Fruit fly (Drosophila melanogaster) whole organism, embryonic: ENCODE measurements around the gene IntS6.
A peak's percentile ranks its signal among the peaks of the same experiment; 100 is the strongest.

ENCODE experiments used
- ATbp ChIP-seq: fragments of 200-800 bp; sonication (Bioruptor generic); optimal IDR thresholded peaks from 2 replicates; lab custom pipeline; 2017; ENCODE audit warnings: missing biosample characterization, mild to moderate bottlenecking, missing genetic modification characterization, missing genetic modification reagents
- B-H1 ChIP-seq: fragments of 200-800 bp; sonication (Bioruptor generic); IDR thresholded peaks from 3 replicates; pipeline ENCODE4 v1.3.6; 2022; ENCODE audit warnings: missing biosample characterization, missing genetic modification characterization
- BEAF-32 ChIP-seq: fragments of 200-800 bp; sonication (Bioruptor generic); optimal IDR thresholded peaks from 3 replicates; lab custom pipeline; 2017; ENCODE audit warnings: missing biosample characterization, missing genetic modification characterization, mild to moderate bottlenecking, moderate library complexity, missing genetic modification reagents
- CG10979 ChIP-seq: fragments of 200-800 bp; sonication (Bioruptor generic); optimal IDR thresholded peaks from 2 replicates; lab custom pipeline; 2018; ENCODE audit warnings: missing biosample characterization, mild to moderate bottlenecking, missing genetic modification characterization, moderate library complexity
- CG11560 ChIP-seq: fragments of 200-800 bp; sonication (Bioruptor generic); IDR thresholded peaks from 3 replicates; pipeline ENCODE4 v1.3.6; 2022; ENCODE audit warnings: missing biosample characterization, missing genetic modification characterization
- CG13296 ChIP-seq: fragments of 200-800 bp; sonication (Bioruptor generic); optimal IDR thresholded peaks from 3 replicates; lab custom pipeline; 2018; ENCODE audit warnings: missing biosample characterization, mild to moderate bottlenecking, missing genetic modification characterization
- CG14050 ChIP-seq: fragments of 200-800 bp; sonication (Bioruptor generic); IDR thresholded peaks from 3 replicates; pipeline ENCODE4 v1.3.6; 2022; ENCODE audit warnings: missing biosample characterization, missing genetic modification characterization
- CG14710 ChIP-seq: fragments of 200-800 bp; sonication (Bioruptor generic); optimal IDR thresholded peaks from 3 replicates; lab custom pipeline; 2019; ENCODE audit warnings: missing biosample characterization, mild to moderate bottlenecking, missing genetic modification characterization, moderate library complexity
- CG14860 ChIP-seq: fragments of 200-800 bp; sonication (Bioruptor generic); IDR thresholded peaks from 3 replicates; pipeline ENCODE4 v1.3.6; 2022; ENCODE audit warnings: missing biosample characterization, missing genetic modification characterization; ENCODE audit not compliant: partially characterized antibody
- CG15514 ChIP-seq: fragments of 200-800 bp; sonication (Bioruptor generic); optimal IDR thresholded peaks from 3 replicates; lab custom pipeline; 2017; ENCODE audit warnings: missing biosample characterization, missing genetic modification characterization, mild to moderate bottlenecking, moderate library complexity, missing genetic modification reagents
- CG16779 ChIP-seq: fragments of 200-800 bp; sonication (Bioruptor generic); IDR thresholded peaks from 2 replicates; pipeline ENCODE4 v1.3.6; 2022; ENCODE audit warnings: missing biosample characterization, missing genetic modification characterization
- CG17802 ChIP-seq: fragments of 200-800 bp; sonication (Bioruptor generic); optimal IDR thresholded peaks from 2 replicates; lab custom pipeline; 2018; ENCODE audit warnings: missing biosample characterization, mild to moderate bottlenecking, missing genetic modification characterization, moderate library complexity
- CG2116 ChIP-seq: fragments of 200-800 bp; sonication (Bioruptor generic); optimal IDR thresholded peaks from 3 replicates; lab custom pipeline; 2018; ENCODE audit warnings: missing biosample characterization, mild to moderate bottlenecking, missing genetic modification characterization
- CG30431 ChIP-seq: fragments of 200-800 bp; sonication (Bioruptor generic); optimal IDR thresholded peaks from 2 replicates; lab custom pipeline; 2017; ENCODE audit warnings: missing biosample characterization, missing genetic modification characterization
- CG31388 ChIP-seq: fragments of 200-800 bp; sonication (Bioruptor generic); optimal IDR thresholded peaks from 2 replicates; lab custom pipeline; 2016; ENCODE audit warnings: missing biosample characterization, missing genetic modification characterization
- CG31441 ChIP-seq: fragments of 200-800 bp; sonication (Bioruptor generic); IDR thresholded peaks from 2 replicates; pipeline ENCODE4 v1.3.6; 2022; ENCODE audit warnings: missing biosample characterization, missing genetic modification characterization
- CG3847 ChIP-seq: fragments of 200-800 bp; sonication (Bioruptor generic); IDR thresholded peaks from 2 replicates; pipeline ENCODE4 v1.3.6; 2022; ENCODE audit warnings: missing biosample characterization, missing genetic modification characterization
- CG7928 ChIP-seq: fragments of 200-800 bp; sonication (Bioruptor generic); optimal IDR thresholded peaks from 2 replicates; lab custom pipeline; 2017; ENCODE audit warnings: missing biosample characterization, mild to moderate bottlenecking, missing genetic modification characterization
- CG9215 ChIP-seq: fragments of 200-800 bp; sonication (Bioruptor generic); IDR thresholded peaks from 2 replicates; pipeline ENCODE4 v1.3.6; 2022; ENCODE audit warnings: missing biosample characterization, missing genetic modification characterization
- CG9727 ChIP-seq: fragments of 200-800 bp; sonication (Bioruptor generic); optimal IDR thresholded peaks from 3 replicates; lab custom pipeline; 2017; ENCODE audit warnings: missing biosample characterization, mild to moderate bottlenecking, missing genetic modification characterization
- CTCF ChIP-seq: fragments of 200-800 bp; sonication (Bioruptor generic); optimal IDR thresholded peaks from 2 replicates; lab custom pipeline; 2017; ENCODE audit warnings: missing biosample characterization, mild to moderate bottlenecking, missing genetic modification characterization, moderate library complexity
- Camta ChIP-seq: fragments of 200-800 bp; sonication (Bioruptor generic); optimal IDR thresholded peaks from 2 replicates; lab custom pipeline; 2016; ENCODE audit warnings: missing biosample characterization, missing genetic modification characterization
- Dad ChIP-seq: fragments of 200-800 bp; sonication (Bioruptor generic); optimal IDR thresholded peaks from 3 replicates; lab custom pipeline; 2016; ENCODE audit warnings: missing biosample characterization, missing genetic modification characterization
- Ets97D ChIP-seq: fragments of 200-800 bp; sonication (Bioruptor generic); optimal IDR thresholded peaks from 3 replicates; lab custom pipeline; 2016; ENCODE audit warnings: missing biosample characterization, missing genetic modification characterization
- GATAe ChIP-seq: fragments of 200-800 bp; sonication (Bioruptor generic); conservative IDR thresholded peaks from 2 replicates; pipeline ENCODE4 v1.3.6; 2022; ENCODE audit warnings: missing biosample characterization, missing genetic modification characterization
- HLH4C ChIP-seq: fragments of 200-800 bp; sonication (Bioruptor generic); IDR thresholded peaks from 3 replicates; pipeline ENCODE4 v1.3.6; 2022; ENCODE audit warnings: missing biosample characterization, missing genetic modification characterization; ENCODE audit not compliant: partially characterized antibody
- HLH54F ChIP-seq: fragments of 200-800 bp; sonication (Bioruptor generic); optimal IDR thresholded peaks from 3 replicates; lab custom pipeline; 2016; ENCODE audit warnings: missing biosample characterization, missing genetic modification characterization
- Hr78 ChIP-seq, 2 experiments: fragments of 200-800 bp in 1 of 2; fragments of >200 bp in 1 of 2; sonication (Bioruptor generic) in 1 of 2; optimal IDR thresholded peaks; 2 replicates each; lab custom pipeline; 2017 to 2019; ENCODE audit warnings: missing biosample characterization in 2 of 2, missing genetic modification characterization in 2 of 2, mild to moderate bottlenecking in 1 of 2, moderate library complexity in 1 of 2
- Kr ChIP-seq: fragments of 200-800 bp; sonication (Bioruptor generic); optimal IDR thresholded peaks from 2 replicates; lab custom pipeline; 2017; ENCODE audit warnings: missing biosample characterization, mild to moderate bottlenecking, missing genetic modification characterization
- NfI ChIP-seq: fragments of 200-800 bp; sonication (Bioruptor generic); optimal IDR thresholded peaks from 3 replicates; lab custom pipeline; 2018; ENCODE audit warnings: missing biosample characterization, mild to moderate bottlenecking, missing genetic modification characterization, moderate library complexity
- PHDP ChIP-seq: fragments of 200-800 bp; sonication (Bioruptor generic); optimal IDR thresholded peaks from 3 replicates; lab custom pipeline; 2018; ENCODE audit warnings: missing biosample characterization, mild to moderate bottlenecking, missing genetic modification characterization, moderate library complexity
- Sin3A ChIP-seq: fragments of >200 bp; optimal IDR thresholded peaks from 2 replicates; lab custom pipeline; 2018
- Sox100B ChIP-seq: fragments of 200-800 bp; sonication (Bioruptor generic); optimal IDR thresholded peaks from 3 replicates; lab custom pipeline; 2018; ENCODE audit warnings: missing biosample characterization, mild to moderate bottlenecking, missing genetic modification characterization
- Taf1 ChIP-seq: fragments of 200-800 bp; sonication (Bioruptor generic); IDR thresholded peaks from 2 replicates; pipeline ENCODE4 v1.3.6; 2022; ENCODE audit warnings: missing biosample characterization, missing genetic modification characterization
- Trl ChIP-seq, 3 experiments: fragments of >200 bp in 2 of 3; fragments of 200-800 bp in 1 of 3; sonication (Bioruptor generic) in 1 of 3; optimal IDR thresholded peaks; 2 replicates in 1 of 3; 3 replicates in 2 of 3; lab custom pipeline; 2016 to 2017; ENCODE audit warnings: missing biosample characterization in 1 of 3, missing genetic modification characterization in 1 of 3
- abd-A ChIP-seq: fragments of 200-800 bp; sonication (Bioruptor generic); optimal IDR thresholded peaks from 3 replicates; lab custom pipeline; 2019; ENCODE audit warnings: missing biosample characterization, mild to moderate bottlenecking, missing genetic modification characterization, moderate library complexity
- ato ChIP-seq: fragments of 200-800 bp; sonication (Bioruptor generic); IDR thresholded peaks from 2 replicates; pipeline ENCODE4 v1.3.6; 2022; ENCODE audit warnings: missing biosample characterization, missing genetic modification characterization; ENCODE audit not compliant: partially characterized antibody
- btn ChIP-seq: fragments of 200-800 bp; sonication (Bioruptor generic); optimal IDR thresholded peaks from 2 replicates; lab custom pipeline; 2016; ENCODE audit warnings: missing biosample characterization, missing genetic modification characterization
- cas ChIP-seq: fragments of 200-800 bp; sonication (Bioruptor generic); IDR thresholded peaks from 2 replicates; pipeline ENCODE4 v1.3.6; 2022; ENCODE audit warnings: missing biosample characterization, missing genetic modification characterization
- chif ChIP-seq, 2 experiments: fragments of 200-800 bp; sonication (Bioruptor generic); optimal IDR thresholded peaks; 3 replicates each; lab custom pipeline; 2016; ENCODE audit warnings: missing biosample characterization in 2 of 2, missing genetic modification characterization in 2 of 2
- fru ChIP-seq: fragments of >200 bp; optimal IDR thresholded peaks from 2 replicates; lab custom pipeline; 2017
- grn ChIP-seq: fragments of 200-800 bp; sonication (Bioruptor generic); optimal IDR thresholded peaks from 3 replicates; lab custom pipeline; 2017; ENCODE audit warnings: missing biosample characterization, missing genetic modification characterization
- her ChIP-seq: fragments of 200-800 bp; sonication (Bioruptor generic); optimal IDR thresholded peaks from 2 replicates; lab custom pipeline; 2016; ENCODE audit warnings: missing biosample characterization, missing genetic modification characterization
- nerfin-2 ChIP-seq: fragments of 200-800 bp; sonication (Bioruptor generic); IDR thresholded peaks from 2 replicates; pipeline ENCODE4 v1.3.6; 2022; ENCODE audit warnings: missing biosample characterization, missing genetic modification characterization; ENCODE audit not compliant: partially characterized antibody
- nom ChIP-seq: fragments of 200-800 bp; sonication (Bioruptor generic); optimal IDR thresholded peaks from 2 replicates; lab custom pipeline; 2017; ENCODE audit warnings: missing biosample characterization, missing genetic modification characterization, mild to moderate bottlenecking, moderate library complexity, missing genetic modification reagents
- org-1 ChIP-seq: fragments of 200-800 bp; sonication (Bioruptor generic); optimal IDR thresholded peaks from 2 replicates; lab custom pipeline; 2017; ENCODE audit warnings: missing biosample characterization, missing genetic modification characterization
- sens ChIP-seq: fragments of 200-800 bp; sonication (Bioruptor generic); peaks from one replicate; lab custom pipeline; 2016; ENCODE audit warnings: missing biosample characterization, missing genetic modification characterization
- sens-2 ChIP-seq: fragments of 200-800 bp; sonication (Bioruptor generic); IDR thresholded peaks from 2 replicates; pipeline ENCODE4 v1.3.6; 2022; ENCODE audit warnings: missing biosample characterization, missing genetic modification characterization
- slou ChIP-seq: fragments of 200-800 bp; sonication (Bioruptor generic); optimal IDR thresholded peaks from 3 replicates; lab custom pipeline; 2016; ENCODE audit warnings: missing biosample characterization, missing genetic modification characterization
- ssp ChIP-seq: fragments of 200-800 bp; sonication (Bioruptor generic); IDR thresholded peaks from 2 replicates; pipeline ENCODE4 v1.3.6; 2022; ENCODE audit warnings: missing biosample characterization, missing genetic modification characterization
- tna ChIP-seq: fragments of 200-800 bp; sonication (Bioruptor generic); IDR thresholded peaks from 2 replicates; pipeline ENCODE4 v1.3.6; 2022; ENCODE audit warnings: missing biosample characterization, missing genetic modification characterization; ENCODE audit not compliant: partially characterized antibody

The IntS6 gene

dm6 chrX:5717741-5718475, 29.1 kb downstream of the IntS6 start, which contains the start of gene CG33080 (continued):
- TF ChIP-seq HLH4C (GFP tag; lab: Robert Waterston, UW) (no peak), CG13296 (GFP tag; lab: Kevin White, UChicago) (no peak), fru (no peak), cas (no peak), Ets97D (GFP tag; lab: Kevin White, UChicago) (no peak), CG16779 (no peak), B-H1 (GFP tag; lab: Robert Waterston, UW) (no peak), slou (GFP tag; lab: Kevin White, UChicago) (no peak), abd-A (tag; lab: Kevin White, UChicago) (no peak), HLH54F (GFP tag; lab: Kevin White, UChicago) (no peak), grn (GFP tag; lab: Kevin White, UChicago) (peak; percentile 89), sens (GFP tag; lab: Kevin White, UChicago) (no peak), CTCF (GFP tag; lab: Kevin White, UChicago) (no peak), Camta (GFP tag; lab: Kevin White, UChicago) (no peak), CG31388 (no peak), CG14860 (no peak), CG14050 (GFP tag; lab: Robert Waterston, UW) (no peak), ssp (GFP tag; lab: Robert Waterston, UW) (no peak), nerfin-2 (GFP tag; lab: Robert Waterston, UW) (no peak), CG30431 (no peak), her (GFP tag; lab: Kevin White, UChicago) (no peak), tna (GFP tag; lab: Robert Waterston, UW) (no peak), CG9215 (GFP tag; lab: Robert Waterston, UW) (no peak), ATbp (GFP tag; lab: Kevin White, UChicago) (no peak), CG2116 (GFP tag; lab: Kevin White, UChicago) (no peak), Sin3A (lab: Kevin White, UChicago) (no peak), CG31441 (no peak), CG14710 (tag; lab: Kevin White, UChicago) (no peak), btn (no peak), Trl (optimal IDR thresholded peaks at IDR 0.05; lab: Kevin White, UChicago) (no peak), Trl (GFP tag; optimal IDR thresholded peaks at IDR 0.05; lab: Kevin White, UChicago) (no peak), CG17802 (tag; lab: Kevin White, UChicago) (no peak), GATAe (0 out of 2 replicates have a peak, but pooled peaks have one; percentile 19), CG10979 (tag; lab: Kevin White, UChicago) (no peak), BEAF-32 (GFP tag; lab: Kevin White, UChicago) (no peak), CG15514 (GFP tag; lab: Kevin White, UChicago) (no peak), Hr78 (GFP tag; optimal IDR thresholded peaks at IDR 0.05; lab: Kevin White, UChicago) (no peak), CG9727 (no peak), PHDP (tag; lab: Kevin White, UChicago) (no peak), Taf1 (GFP tag; lab: Robert Waterston, UW) (no peak), org-1 (GFP tag; lab: Kevin White, UChicago) (no peak), sens-2 (GFP tag; lab: Robert Waterston, UW) (no peak), Kr (GFP tag; lab: Kevin White, UChicago) (no peak), chif (GFP tag; optimal IDR thresholded peaks at IDR 0.05; lab: Kevin White, UChicago) (no peak), CG11560 (tag; lab: Robert Waterston, UW) (no peak), ato (no peak), CG3847 (GFP tag; lab: Robert Waterston, UW) (no peak), Dad (GFP tag; lab: Kevin White, UChicago) (no peak), CG7928 (no peak), Sox100B (GFP tag; lab: Kevin White, UChicago) (no peak), NfI (GFP tag; lab: Kevin White, UChicago) (no peak), nom (GFP tag; lab: Kevin White, UChicago) (no peak)
